Worm (Caenorhabditis elegans): Measurements from ENCODE around the gene gcy-19.
A peak's percentile ranks its signal among the peaks of the same experiment; 100 is the strongest.

Gene gcy-19

ce11 chrII:3251782-3252181, 7.4 kb downstream of the gcy-19 start:
- TF ChIP-seq mls-2 (tag; optimal IDR thresholded peaks at IDR 0.05) (no peak), drap-1 (GFP tag; optimal IDR thresholded peaks at IDR 0.05) (no peak), mep-1 (tag; optimal IDR thresholded peaks at IDR 0.05) (no peak), blmp-1 (tag; optimal IDR thresholded peaks at IDR 0.05) (no peak), elt-1 (tag; optimal IDR thresholded peaks at IDR 0.05; ENCODE audit: borderline replicate concordance, insufficient read depth) (no peak), cnd-1 (tag; optimal IDR thresholded peaks at IDR 0.05) (no peak), M03D4.4 (tag; optimal IDR thresholded peaks at IDR 0.05) (no peak), flh-1 (GFP tag; optimal IDR thresholded peaks at IDR 0.05) (no peak), ceh-39 (tag; optimal IDR thresholded peaks at IDR 0.05) (no peak), unc-120 (tag; optimal IDR thresholded peaks at IDR 0.05; ENCODE audit: poor library complexity, severe bottlenecking) (no peak), hlh-1 (tag; optimal IDR thresholded peaks at IDR 0.05) (no peak), snpc-4 (tag; optimal IDR thresholded peaks at IDR 0.05) (no peak)

DNA sequence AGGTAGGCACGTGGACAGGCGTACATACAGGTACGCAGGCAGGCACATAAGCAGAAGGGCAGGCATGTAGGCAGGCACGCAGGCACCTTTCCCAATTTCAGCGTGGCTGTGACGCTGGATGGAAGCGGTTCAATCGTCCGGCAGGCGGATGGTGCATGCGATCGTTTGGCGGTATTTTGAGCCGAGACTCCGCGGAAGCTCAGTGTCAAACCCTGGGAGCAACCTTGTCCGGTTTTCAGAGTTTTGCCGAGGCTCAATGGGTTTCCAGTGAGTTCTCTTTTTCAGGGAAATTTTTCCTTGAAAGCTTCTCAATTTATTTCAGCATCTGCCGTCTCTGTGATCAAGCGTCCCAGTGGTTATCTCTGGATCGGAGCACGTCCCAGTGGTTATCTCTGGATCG, 9.0 kb downstream of the gcy-19 start:
- TF ChIP-seq nhr-12 (tag; optimal IDR thresholded peaks at IDR 0.05) (no peak), ztf-11 (tag; optimal IDR thresholded peaks at IDR 0.05) (no peak), mep-1 (tag; optimal IDR thresholded peaks at IDR 0.05) (no peak), M03D4.4 (tag; optimal IDR thresholded peaks at IDR 0.05) (no peak)

ce11 chrII:3249406-3249805, 9.7 kb downstream of the gcy-19 start, which contains the start of gene clec-124:
TSS of gene clec-124 (plus strand) at chrII:3249706.
- TF ChIP-seq ceh-83 (GFP tag; optimal IDR thresholded peaks at IDR 0.05) (no peak), zip-8 (tag; optimal IDR thresholded peaks at IDR 0.05) (no peak), pha-4 (tag; optimal IDR thresholded peaks at IDR 0.05) (no peak), nhr-76 (tag; optimal IDR thresholded peaks at IDR 0.05) (no peak), nhr-12 (tag; optimal IDR thresholded peaks at IDR 0.05) (no peak), hlh-1 (tag; optimal IDR thresholded peaks at IDR 0.05) (no peak), mep-1 (tag; optimal IDR thresholded peaks at IDR 0.05) (no peak)

ce11 chrII:3248043-3248718, 11.0 kb downstream of the gcy-19 start, which contains the start of the genes fbxc-50 and C17F4.2:
TSS of gene fbxc-50 (minus strand) at chrII:3248123.
TSS of gene C17F4.2 (plus strand) at chrII:3248668.
- TF ChIP-seq hlh-1 (tag; optimal IDR thresholded peaks at IDR 0.05) (peak; percentile 35), unc-120 (tag; optimal IDR thresholded peaks at IDR 0.05; ENCODE audit: poor library complexity, severe bottlenecking) (no peak)

DNA sequence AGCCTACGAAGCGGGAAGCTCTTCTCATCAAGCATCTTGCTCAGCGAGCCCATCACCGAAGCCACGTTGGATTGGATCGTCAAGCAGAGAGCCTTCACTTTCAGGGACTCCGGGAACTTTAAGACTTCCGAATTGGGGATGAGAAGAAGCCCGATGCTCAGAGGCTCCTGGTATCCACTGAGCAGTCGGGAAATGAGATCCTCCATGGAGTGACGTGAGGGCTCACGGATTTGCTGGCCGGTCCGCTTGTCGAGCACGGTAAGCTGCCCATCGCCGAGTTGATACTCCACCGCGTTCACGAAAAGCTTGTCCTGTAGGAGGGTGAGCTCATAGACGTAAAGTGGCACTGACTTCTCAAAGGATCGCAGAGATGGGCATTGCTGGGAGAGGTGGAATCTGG, 11.6 kb downstream of the gcy-19 start:
- TF ChIP-seq ham-2 (GFP tag; optimal IDR thresholded peaks at IDR 0.05), result no peak
- TF ChIP-seq mab-5 (tag; optimal IDR thresholded peaks at IDR 0.05), result no peak
- no peak for TF ChIP-seq flh-1 (GFP tag; optimal IDR thresholded peaks at IDR 0.05)
- TF ChIP-seq nhr-237 (tag; optimal IDR thresholded peaks at IDR 0.05), result no peak
- TF ChIP-seq blmp-1 (tag; optimal IDR thresholded peaks at IDR 0.05), result no peak
- no peak for TF ChIP-seq bed-3 (GFP tag; optimal IDR thresholded peaks at IDR 0.05)

DNA sequence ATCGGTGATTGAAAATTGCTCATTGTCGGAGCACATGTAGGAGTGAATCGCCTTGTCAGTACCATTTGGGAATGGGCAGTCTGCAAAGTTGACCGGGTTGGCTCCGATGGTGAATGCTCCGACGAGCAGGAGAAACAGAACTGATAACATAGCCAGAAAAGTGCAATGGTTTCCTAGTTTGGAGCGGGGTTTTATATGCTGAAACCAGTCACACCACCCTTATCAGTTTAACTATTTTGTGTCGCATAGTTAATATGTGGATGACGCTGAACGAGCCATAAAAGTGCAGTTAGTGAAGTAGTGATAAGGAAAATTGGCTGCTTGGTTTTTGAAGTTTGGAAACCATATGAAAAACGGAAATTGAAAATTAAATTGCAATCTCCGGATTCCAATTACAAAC, 13.3 kb downstream of the gcy-19 start, which contains the start of gene C17F4.7:
TSS of gene C17F4.7 (minus strand) at position 180 of the 400 bp plus-strand sequence.
- TF ChIP-seq unc-39 (tag; optimal IDR thresholded peaks at IDR 0.05), result no peak
- no peak for TF ChIP-seq bed-3 (GFP tag; optimal IDR thresholded peaks at IDR 0.05)
- no peak for TF ChIP-seq nhr-76 (tag; optimal IDR thresholded peaks at IDR 0.05)
- no peak for TF ChIP-seq elt-1 (tag; optimal IDR thresholded peaks at IDR 0.05; ENCODE audit: borderline replicate concordance, insufficient read depth)
- no peak for TF ChIP-seq mep-1 (tag; optimal IDR thresholded peaks at IDR 0.05)
- no peak for TF ChIP-seq ceh-83 (GFP tag; optimal IDR thresholded peaks at IDR 0.05)
- TF ChIP-seq snpc-4 (tag; optimal IDR thresholded peaks at IDR 0.05), result no peak
- TF ChIP-seq blmp-1 (tag; optimal IDR thresholded peaks at IDR 0.05), result no peak
- TF ChIP-seq nhr-2 (tag; optimal IDR thresholded peaks at IDR 0.05), result no peak
- no peak for TF ChIP-seq nhr-12 (tag; optimal IDR thresholded peaks at IDR 0.05)
- no peak for TF ChIP-seq pha-4 (tag; optimal IDR thresholded peaks at IDR 0.05)
- TF ChIP-seq ham-2 (GFP tag; optimal IDR thresholded peaks at IDR 0.05), result no peak
- no peak for TF ChIP-seq cnd-1 (tag; optimal IDR thresholded peaks at IDR 0.05)
- TF ChIP-seq elt-3 (tag; optimal IDR thresholded peaks at IDR 0.05), result no peak
- no peak for TF ChIP-seq ces-1 (GFP tag; optimal IDR thresholded peaks at IDR 0.05)
- no peak for TF ChIP-seq ztf-11 (tag; optimal IDR thresholded peaks at IDR 0.05)
- no peak for TF ChIP-seq mab-5 (tag; optimal IDR thresholded peaks at IDR 0.05)
- no peak for TF ChIP-seq drap-1 (GFP tag; optimal IDR thresholded peaks at IDR 0.05)

Data from whole organism, mixed stage, embryonic.